Fruit fly (Drosophila melanogaster) whole organism, embryonic: ENCODE data around the gene CG34298.

Experiments
- Ada2b ChIP-seq: fragments of 200-800 bp; sonication (Bioruptor generic); IDR thresholded peaks from 2 replicates; pipeline ENCODE4 v1.3.6; 2022; ENCODE audit warnings: missing biosample characterization, missing genetic modification characterization
- CG11504 ChIP-seq: fragments of 200-800 bp; sonication (Bioruptor generic); optimal IDR thresholded peaks from 3 replicates; lab custom pipeline; 2019; ENCODE audit warnings: missing biosample characterization, mild to moderate bottlenecking, missing genetic modification characterization, moderate library complexity
- CG11723 ChIP-seq: fragments of 200-800 bp; sonication (Bioruptor generic); optimal IDR thresholded peaks from 2 replicates; lab custom pipeline; 2017; ENCODE audit warnings: missing biosample characterization, mild to moderate bottlenecking, missing genetic modification characterization
- CG12236 ChIP-seq: fragments of 200-800 bp; sonication (Bioruptor generic); optimal IDR thresholded peaks from 2 replicates; lab custom pipeline; 2016; ENCODE audit warnings: missing biosample characterization, missing genetic modification characterization
- CG12299 ChIP-seq: fragments of 200-800 bp; sonication (Bioruptor generic); optimal IDR thresholded peaks from 2 replicates; lab custom pipeline; 2018; ENCODE audit warnings: missing biosample characterization, mild to moderate bottlenecking, missing genetic modification characterization
- CG14965 ChIP-seq: fragments of 200-800 bp; sonication (Bioruptor generic); optimal IDR thresholded peaks from 2 replicates; lab custom pipeline; 2016; ENCODE audit warnings: missing biosample characterization, missing genetic modification characterization, borderline replicate concordance
- CG15601 ChIP-seq: fragments of 200-800 bp; sonication (Bioruptor generic); optimal IDR thresholded peaks from 3 replicates; lab custom pipeline; 2019; ENCODE audit warnings: missing biosample characterization, mild to moderate bottlenecking, missing genetic modification characterization, moderate library complexity
- CG15696 ChIP-seq: fragments of 200-800 bp; sonication (Bioruptor generic); optimal IDR thresholded peaks from 2 replicates; lab custom pipeline; 2019; ENCODE audit warnings: missing biosample characterization, mild to moderate bottlenecking, missing genetic modification characterization, moderate library complexity
- CG2116 ChIP-seq: fragments of 200-800 bp; sonication (Bioruptor generic); optimal IDR thresholded peaks from 3 replicates; lab custom pipeline; 2018; ENCODE audit warnings: missing biosample characterization, mild to moderate bottlenecking, missing genetic modification characterization
- CG31224 ChIP-seq: fragments of 200-800 bp; sonication (Bioruptor generic); IDR thresholded peaks from 2 replicates; pipeline ENCODE4 v1.3.6; 2022; ENCODE audit warnings: missing biosample characterization, missing genetic modification characterization
- CG33557 ChIP-seq: fragments of 200-800 bp; sonication (Bioruptor generic); optimal IDR thresholded peaks from 2 replicates; lab custom pipeline; 2019; ENCODE audit warnings: missing biosample characterization, mild to moderate bottlenecking, missing genetic modification characterization, moderate library complexity
- CG4854 ChIP-seq: fragments of 200-800 bp; sonication (Bioruptor generic); optimal IDR thresholded peaks from 2 replicates; lab custom pipeline; 2016; ENCODE audit warnings: missing biosample characterization, missing genetic modification characterization, inconsistent platforms
- CG8359 ChIP-seq: fragments of 200-800 bp; sonication (Bioruptor generic); optimal IDR thresholded peaks from 2 replicates; lab custom pipeline; 2017; ENCODE audit warnings: missing biosample characterization, mild to moderate bottlenecking, missing genetic modification characterization, borderline replicate concordance
- CG8388 ChIP-seq: fragments of 200-800 bp; sonication (Bioruptor generic); optimal IDR thresholded peaks from 2 replicates; lab custom pipeline; 2019; ENCODE audit warnings: missing biosample characterization, mild to moderate bottlenecking, missing genetic modification characterization, moderate library complexity
- CG8478 ChIP-seq: fragments of >200 bp; optimal IDR thresholded peaks from 2 replicates; lab custom pipeline; 2018
- Chrac-16 ChIP-seq: fragments of 200-800 bp; sonication (Bioruptor generic); optimal IDR thresholded peaks from 3 replicates; lab custom pipeline; 2016; ENCODE audit warnings: missing biosample characterization, missing genetic modification characterization
- Dad ChIP-seq: fragments of 200-800 bp; sonication (Bioruptor generic); optimal IDR thresholded peaks from 3 replicates; lab custom pipeline; 2016; ENCODE audit warnings: missing biosample characterization, missing genetic modification characterization
- Doc2 ChIP-seq: fragments of 200-800 bp; sonication (Bioruptor generic); IDR thresholded peaks from 2 replicates; pipeline ENCODE4 v1.3.6; 2022; ENCODE audit warnings: missing biosample characterization, missing genetic modification characterization
- E2f2 ChIP-seq: fragments of 200-800 bp; sonication (Bioruptor generic); IDR thresholded peaks from 2 replicates; pipeline ENCODE4 v1.3.6; 2022; ENCODE audit warnings: missing biosample characterization, missing genetic modification characterization
- Gug ChIP-seq: fragments of 200-800 bp; sonication (Bioruptor generic); IDR thresholded peaks from 4 replicates; pipeline ENCODE4 v1.3.6; 2022; ENCODE audit warnings: missing biosample characterization, missing genetic modification characterization
- HmgD ChIP-seq: fragments of 200-800 bp; sonication (Bioruptor generic); optimal IDR thresholded peaks from 3 replicates; lab custom pipeline; 2016; ENCODE audit warnings: missing biosample characterization, missing genetic modification characterization
- Meics ChIP-seq: fragments of 200-800 bp; sonication (Bioruptor generic); optimal IDR thresholded peaks from 2 replicates; lab custom pipeline; 2017; ENCODE audit warnings: missing biosample characterization, mild to moderate bottlenecking, missing genetic modification characterization
- Myb ChIP-seq: fragments of 200-800 bp; sonication (Bioruptor generic); optimal IDR thresholded peaks from 2 replicates; lab custom pipeline; 2016; ENCODE audit warnings: missing biosample characterization, missing genetic modification characterization
- NK7.1 ChIP-seq: fragments of 200-800 bp; sonication (Bioruptor generic); optimal IDR thresholded peaks from 3 replicates; lab custom pipeline; 2016; ENCODE audit warnings: missing biosample characterization, missing genetic modification characterization
- Rx ChIP-seq: fragments of 200-800 bp; sonication (Bioruptor generic); IDR thresholded peaks from 2 replicates; pipeline ENCODE4 v1.3.6; 2022; ENCODE audit warnings: missing biosample characterization, missing genetic modification characterization
- Sry-β ChIP-seq: fragments of 200-800 bp; sonication (Bioruptor generic); optimal IDR thresholded peaks from 2 replicates; lab custom pipeline; 2018; ENCODE audit warnings: missing biosample characterization, mild to moderate bottlenecking, missing genetic modification characterization, moderate library complexity
- Vsx1 ChIP-seq: fragments of 200-800 bp; sonication (Bioruptor generic); optimal IDR thresholded peaks from 2 replicates; lab custom pipeline; 2017; ENCODE audit warnings: missing biosample characterization, mild to moderate bottlenecking, missing genetic modification characterization, missing genetic modification reagents
- amos ChIP-seq: fragments of 200-800 bp; sonication (Bioruptor generic); IDR thresholded peaks from 2 replicates; pipeline ENCODE4 v1.3.6; 2022; ENCODE audit warnings: missing biosample characterization, missing genetic modification characterization; ENCODE audit not compliant: partially characterized antibody
- aop ChIP-seq: fragments of 200-800 bp; sonication (Bioruptor generic); IDR thresholded peaks from 2 replicates; pipeline ENCODE4 v1.3.6; 2022; ENCODE audit warnings: missing biosample characterization, missing genetic modification characterization
- bab2 ChIP-seq: fragments of 200-800 bp; sonication (Bioruptor generic); optimal IDR thresholded peaks from 2 replicates; lab custom pipeline; 2016; ENCODE audit warnings: missing biosample characterization, missing genetic modification characterization
- cato ChIP-seq: fragments of 200-800 bp; sonication (Bioruptor generic); optimal IDR thresholded peaks from 2 replicates; lab custom pipeline; 2016; ENCODE audit warnings: missing biosample characterization, missing genetic modification characterization, borderline replicate concordance
- caup ChIP-seq: fragments of 200-800 bp; sonication (Bioruptor generic); optimal IDR thresholded peaks from 3 replicates; lab custom pipeline; 2017; ENCODE audit warnings: missing biosample characterization, mild to moderate bottlenecking, missing genetic modification characterization, moderate library complexity; ENCODE audit not compliant: severe bottlenecking
- ci ChIP-seq: fragments of 200-800 bp; sonication (Bioruptor generic); IDR thresholded peaks from 3 replicates; pipeline ENCODE4 v1.3.6; 2022; ENCODE audit warnings: missing biosample characterization, missing genetic modification characterization
- croc ChIP-seq: fragments of 200-800 bp; sonication (Bioruptor generic); conservative IDR thresholded peaks from 3 replicates; pipeline ENCODE4 v1.3.6; 2022; ENCODE audit warnings: missing biosample characterization, missing genetic modification characterization
- danr ChIP-seq: fragments of 200-800 bp; sonication (Bioruptor generic); IDR thresholded peaks from 2 replicates; pipeline ENCODE4 v1.3.6; 2022; ENCODE audit warnings: missing biosample characterization, missing genetic modification characterization
- disco-r ChIP-seq: fragments of 200-800 bp; sonication (Bioruptor generic); optimal IDR thresholded peaks from 2 replicates; lab custom pipeline; 2016; ENCODE audit warnings: missing biosample characterization, missing genetic modification characterization
- emc ChIP-seq: fragments of 200-800 bp; sonication (Bioruptor generic); optimal IDR thresholded peaks from 2 replicates; lab custom pipeline; 2016; ENCODE audit warnings: missing biosample characterization, missing genetic modification characterization
- eyg ChIP-seq: fragments of 200-800 bp; sonication (Bioruptor generic); optimal IDR thresholded peaks from 3 replicates; lab custom pipeline; 2016; ENCODE audit warnings: missing biosample characterization, missing genetic modification characterization
- fd96Cb ChIP-seq: fragments of 200-800 bp; sonication (Bioruptor generic); optimal IDR thresholded peaks from 2 replicates; lab custom pipeline; 2018; ENCODE audit warnings: missing biosample characterization, mild to moderate bottlenecking, missing genetic modification characterization, moderate library complexity
- gsb-n ChIP-seq: fragments of 200-800 bp; sonication (Bioruptor generic); optimal IDR thresholded peaks from 3 replicates; lab custom pipeline; 2018; ENCODE audit warnings: missing biosample characterization, mild to moderate bottlenecking, missing genetic modification characterization
- lola ChIP-seq, 3 experiments: fragments of >200 bp in 2 of 3; fragments of 200-800 bp in 1 of 3; sonication (Bioruptor generic) in 1 of 3; optimal IDR thresholded peaks; 2 replicates each; lab custom pipeline; 2017 to 2019; ENCODE audit warnings: missing biosample characterization in 3 of 3, missing genetic modification characterization in 3 of 3, mild to moderate bottlenecking in 1 of 3, moderate library complexity in 1 of 3
- pzg ChIP-seq: fragments of 200-800 bp; sonication (Bioruptor generic); optimal IDR thresholded peaks from 3 replicates; lab custom pipeline; 2018; ENCODE audit warnings: missing biosample characterization, mild to moderate bottlenecking, missing genetic modification characterization, moderate library complexity
- ranshi ChIP-seq: fragments of 200-800 bp; sonication (Bioruptor generic); IDR thresholded peaks from 2 replicates; pipeline ENCODE4 v1.3.6; 2022; ENCODE audit warnings: missing biosample characterization, missing genetic modification characterization
- row ChIP-seq: fragments of 200-800 bp; sonication (Bioruptor generic); IDR thresholded peaks from 3 replicates; pipeline ENCODE4 v1.3.6; 2022; ENCODE audit warnings: missing biosample characterization, missing genetic modification characterization
- sima ChIP-seq: fragments of 200-800 bp; sonication (Bioruptor generic); optimal IDR thresholded peaks from 2 replicates; lab custom pipeline; 2016; ENCODE audit warnings: missing biosample characterization, missing genetic modification characterization
- ssp ChIP-seq: fragments of 200-800 bp; sonication (Bioruptor generic); IDR thresholded peaks from 2 replicates; pipeline ENCODE4 v1.3.6; 2022; ENCODE audit warnings: missing biosample characterization, missing genetic modification characterization
- sug ChIP-seq: fragments of 200-800 bp; optimal IDR thresholded peaks from 2 replicates; lab custom pipeline; 2019; ENCODE audit warnings: missing biosample characterization, mild to moderate bottlenecking, missing genetic modification characterization, moderate library complexity
- unc-4 ChIP-seq: fragments of 200-800 bp; sonication (Bioruptor generic); IDR thresholded peaks from 2 replicates; pipeline ENCODE4 v1.3.6; 2022; ENCODE audit warnings: missing biosample characterization, missing genetic modification characterization; ENCODE audit not compliant: partially characterized antibody
- zen2 ChIP-seq: fragments of 200-800 bp; sonication (Bioruptor generic); IDR thresholded peaks from 3 replicates; pipeline ENCODE4 v1.3.6; 2022; ENCODE audit warnings: missing biosample characterization, missing genetic modification characterization; ENCODE audit not compliant: partially characterized antibody

CG34298 gene

DNA sequence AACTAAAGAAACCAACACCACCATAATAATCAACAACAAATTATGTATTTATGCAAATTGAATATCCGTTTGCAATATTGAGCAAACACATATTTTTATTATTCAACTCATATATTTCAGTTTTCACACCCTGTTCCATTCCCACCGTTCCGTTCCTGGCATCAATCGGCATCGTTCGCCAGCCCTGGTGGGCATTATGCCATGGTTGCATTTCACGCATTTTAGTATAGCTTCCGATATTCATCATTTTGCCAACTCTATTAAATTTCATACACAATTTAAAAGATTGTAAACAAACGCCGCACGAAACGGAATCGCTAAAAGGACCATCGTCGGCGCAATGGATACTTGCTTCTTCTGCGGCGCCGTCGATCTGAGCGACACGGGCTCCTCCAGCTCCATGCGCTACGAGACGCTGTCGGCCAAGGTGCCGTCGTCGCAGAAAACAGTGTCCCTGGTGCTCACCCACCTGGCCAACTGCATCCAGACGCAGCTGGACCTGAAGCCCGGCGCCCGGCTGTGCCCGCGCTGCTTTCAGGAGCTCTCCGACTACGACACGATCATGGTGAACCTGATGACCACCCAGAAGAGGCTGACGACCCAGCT, 43.6 kb downstream of the CG34298 start, which contains the start of gene Sry-delta:
Sry-delta (plus strand) TSS at position 203 of the 606 bp plus-strand sequence.
- TF ChIP-seq danr (GFP tag; lab: Robert Waterston, UW) (peak; percentile 44; the same call in 1 of the 2 replicates), CG15696 (peak; percentile 60), CG14965 (peak; percentile 3), pzg (GFP tag; lab: Kevin White, UChicago) (peak; percentile 97), Vsx1 (GFP tag; lab: Kevin White, UChicago) (no peak), Meics (peak; percentile 76), ssp (GFP tag; lab: Robert Waterston, UW) (peak; percentile 83), Sry-β (GFP tag; lab: Kevin White, UChicago) (peak; percentile 83), lola (GFP tag; optimal IDR thresholded peaks at IDR 0.05; lab: Kevin White, UChicago) (peak in 1 of 3 experiments; percentile 34), CG15601 (tag; lab: Kevin White, UChicago) (peak; percentile 78), ci (GFP tag; lab: Robert Waterston, UW) (peak; percentile 86), caup (GFP tag; lab: Kevin White, UChicago) (no peak), CG8359 (GFP tag; lab: Kevin White, UChicago) (no peak), Gug (GFP tag; lab: Robert Waterston, UW) (peak; percentile 87; the same call in 3 of the 4 replicates), bab2 (GFP tag; lab: Kevin White, UChicago) (peak; percentile 84), gsb-n (no peak), CG8388 (GFP tag; lab: Kevin White, UChicago) (peak; percentile 56), Doc2 (GFP tag; lab: Robert Waterston, UW) (no peak), CG12299 (peak; percentile 32), sug (tag; lab: Kevin White, UChicago) (peak; percentile 86), eyg (GFP tag; lab: Kevin White, UChicago) (peak; percentile 61), Myb (GFP tag; lab: Kevin White, UChicago) (peak; percentile 70), aop (GFP tag; lab: Robert Waterston, UW) (peak; percentile 83), CG11723 (peak; percentile 74), CG31224 (GFP tag; lab: Robert Waterston, UW) (peak; percentile 57), CG8478 (lab: Kevin White, UChicago) (no peak), Rx (peak; percentile 67), fd96Cb (tag; lab: Kevin White, UChicago) (peak; percentile 46), HmgD (GFP tag; lab: Kevin White, UChicago) (peak; percentile 96), Chrac-16 (GFP tag; lab: Kevin White, UChicago) (peak; percentile 84), Dad (GFP tag; lab: Kevin White, UChicago) (peak; percentile 91), NK7.1 (GFP tag; lab: Kevin White, UChicago) (peak; percentile 69), unc-4 (GFP tag; lab: Robert Waterston, UW) (peak; percentile 80), zen2 (no peak; the same call in 2 of the 3 replicates), row (GFP tag; lab: Robert Waterston, UW) (peak; percentile 96), CG12236 (peak; percentile 18), sima (GFP tag; lab: Kevin White, UChicago) (peak; percentile 85), CG2116 (GFP tag; lab: Kevin White, UChicago) (peak; percentile 100), disco-r (GFP tag; lab: Kevin White, UChicago) (peak; percentile 57), CG4854 (GFP tag; lab: Kevin White, UChicago) (peak; percentile 69), ranshi (GFP tag; lab: Robert Waterston, UW) (peak; percentile 82), emc (peak; percentile 80), cato (GFP tag; lab: Kevin White, UChicago) (peak; percentile 28), Ada2b (peak; percentile 77), croc (GFP tag; lab: Robert Waterston, UW) (no peak; the same call in 1 of the 3 replicates), CG11504 (no peak), amos (GFP tag; lab: Robert Waterston, UW) (peak; percentile 81), CG33557 (GFP tag; lab: Kevin White, UChicago) (peak; percentile 52), E2f2 (GFP tag; lab: Robert Waterston, UW) (peak; percentile 73)
